Fruit fly (Drosophila melanogaster): ENCODE measurements around the gene CG4553.

CG4553 gene

dm6 chr3R:25459200-25459809, 17.4 kb downstream of the CG4553 start:
- no peak for TF ChIP-seq ttk (optimal IDR thresholded peaks at IDR 0.05)
- no peak for TF ChIP-seq insv (optimal IDR thresholded peaks at IDR 0.05)
- no peak for TF ChIP-seq h (optimal IDR thresholded peaks at IDR 0.05)
- TF ChIP-seq Sin3A (optimal IDR thresholded peaks at IDR 0.05), result no peak
- TF ChIP-seq psq (optimal IDR thresholded peaks at IDR 0.05), result no peak
- no peak for TF ChIP-seq Myc (optimal IDR thresholded peaks at IDR 0.05)

- no peak for TF ChIP-seq insv (optimal IDR thresholded peaks at IDR 0.05)
- no peak for TF ChIP-seq Myc (optimal IDR thresholded peaks at IDR 0.05)
- TF ChIP-seq psq (optimal IDR thresholded peaks at IDR 0.05), result no peak
- TF ChIP-seq ttk (optimal IDR thresholded peaks at IDR 0.05), result no peak
- TF ChIP-seq Sin3A (optimal IDR thresholded peaks at IDR 0.05), result no peak
- no peak for TF ChIP-seq h (optimal IDR thresholded peaks at IDR 0.05)
Observed at dm6 chr3R:25457097-25457496, 19.6 kb downstream of the CG4553 start.

dm6 chr3R:25453150-25453680, 23.5 kb downstream of the CG4553 start:
- no peak for TF ChIP-seq Myc (optimal IDR thresholded peaks at IDR 0.05)
- TF ChIP-seq insv (optimal IDR thresholded peaks at IDR 0.05), result no peak
- no peak for TF ChIP-seq h (optimal IDR thresholded peaks at IDR 0.05)
- TF ChIP-seq psq (optimal IDR thresholded peaks at IDR 0.05), result no peak
- TF ChIP-seq ttk (optimal IDR thresholded peaks at IDR 0.05), result no peak
- no peak for TF ChIP-seq Sin3A (optimal IDR thresholded peaks at IDR 0.05)

dm6 chr3R:25451832-25452231, 24.9 kb downstream of the CG4553 start:
- TF ChIP-seq insv (optimal IDR thresholded peaks at IDR 0.05) (no peak), Myc (optimal IDR thresholded peaks at IDR 0.05) (no peak), Sin3A (optimal IDR thresholded peaks at IDR 0.05) (no peak), psq (optimal IDR thresholded peaks at IDR 0.05) (no peak), ttk (optimal IDR thresholded peaks at IDR 0.05) (no peak), h (optimal IDR thresholded peaks at IDR 0.05) (no peak)

- TF ChIP-seq Sin3A (optimal IDR thresholded peaks at IDR 0.05) (no peak), h (optimal IDR thresholded peaks at IDR 0.05) (no peak), ttk (optimal IDR thresholded peaks at IDR 0.05) (no peak), Myc (optimal IDR thresholded peaks at IDR 0.05) (no peak), insv (optimal IDR thresholded peaks at IDR 0.05) (no peak), psq (optimal IDR thresholded peaks at IDR 0.05) (no peak)
Observed at dm6 chr3R:25448737-25449136, 28.0 kb downstream of the CG4553 start.

dm6 chr3R:25448318-25448717, 28.4 kb downstream of the CG4553 start:
- TF ChIP-seq Myc (optimal IDR thresholded peaks at IDR 0.05) (no peak), Sin3A (optimal IDR thresholded peaks at IDR 0.05) (no peak), psq (optimal IDR thresholded peaks at IDR 0.05) (no peak), h (optimal IDR thresholded peaks at IDR 0.05) (no peak), insv (optimal IDR thresholded peaks at IDR 0.05) (no peak), ttk (optimal IDR thresholded peaks at IDR 0.05) (no peak)

- TF ChIP-seq ttk (optimal IDR thresholded peaks at IDR 0.05) (no peak), h (optimal IDR thresholded peaks at IDR 0.05) (no peak), Myc (optimal IDR thresholded peaks at IDR 0.05) (no peak), Sin3A (optimal IDR thresholded peaks at IDR 0.05) (no peak), psq (optimal IDR thresholded peaks at IDR 0.05) (no peak), insv (optimal IDR thresholded peaks at IDR 0.05) (no peak)
Observed at dm6 chr3R:25447451-25447850, 29.3 kb downstream of the CG4553 start.

dm6 chr3R:25446482-25447300, 30.0 kb downstream of the CG4553 start:
- TF ChIP-seq Sin3A (optimal IDR thresholded peaks at IDR 0.05), result no peak
- TF ChIP-seq psq (optimal IDR thresholded peaks at IDR 0.05), result no peak
- no peak for TF ChIP-seq Myc (optimal IDR thresholded peaks at IDR 0.05)
- no peak for TF ChIP-seq ttk (optimal IDR thresholded peaks at IDR 0.05)
- no peak for TF ChIP-seq insv (optimal IDR thresholded peaks at IDR 0.05)
- no peak for TF ChIP-seq h (optimal IDR thresholded peaks at IDR 0.05)

- TF ChIP-seq Myc (optimal IDR thresholded peaks at IDR 0.05) (no peak), Sin3A (optimal IDR thresholded peaks at IDR 0.05) (no peak), ttk (optimal IDR thresholded peaks at IDR 0.05) (no peak), h (optimal IDR thresholded peaks at IDR 0.05) (no peak), insv (optimal IDR thresholded peaks at IDR 0.05) (no peak), psq (optimal IDR thresholded peaks at IDR 0.05) (no peak)
Observed at dm6 chr3R:25445546-25446400, 30.9 kb downstream of the CG4553 start.

dm6 chr3R:25438353-25438986, 38.2 kb downstream of the CG4553 start:
- TF ChIP-seq h (optimal IDR thresholded peaks at IDR 0.05), result no peak
- no peak for TF ChIP-seq insv (optimal IDR thresholded peaks at IDR 0.05)
- TF ChIP-seq ttk (optimal IDR thresholded peaks at IDR 0.05), result no peak
- no peak for TF ChIP-seq psq (optimal IDR thresholded peaks at IDR 0.05)
- TF ChIP-seq Sin3A (optimal IDR thresholded peaks at IDR 0.05), result no peak
- no peak for TF ChIP-seq Myc (optimal IDR thresholded peaks at IDR 0.05)

dm6 chr3R:25437254-25437810, 39.4 kb downstream of the CG4553 start:
- TF ChIP-seq psq (optimal IDR thresholded peaks at IDR 0.05), result no peak
- TF ChIP-seq Myc (optimal IDR thresholded peaks at IDR 0.05), result no peak
- no peak for TF ChIP-seq insv (optimal IDR thresholded peaks at IDR 0.05)
- TF ChIP-seq ttk (optimal IDR thresholded peaks at IDR 0.05), result no peak
- TF ChIP-seq Sin3A (optimal IDR thresholded peaks at IDR 0.05), result no peak
- TF ChIP-seq h (optimal IDR thresholded peaks at IDR 0.05), result no peak
